Worm (Caenorhabditis elegans): ENCODE results near the gene C10C5.5.

The C10C5.5 gene

ce11 chrIV:9335552-9336251 is 45.5 kb upstream of the C10C5.5 start, which contains the start of the genes coa-4 and T20D3.14 (continued):
- TF ChIP-seq ceh-82 (tag; optimal IDR thresholded peaks at IDR 0.05) (peak in 2 of 3 experiments; percentile 6 to 26), unc-30 (tag; optimal IDR thresholded peaks at IDR 0.05) (no peak), nhr-71 (tag; optimal IDR thresholded peaks at IDR 0.05) (peak; percentile 71), pax-3 (tag; optimal IDR thresholded peaks at IDR 0.05) (no peak), nhr-20 (tag; optimal IDR thresholded peaks at IDR 0.05) (peak; percentile 64), ama-1 (optimal IDR thresholded peaks at IDR 0.05) (no peak), nhr-90 (tag; optimal IDR thresholded peaks at IDR 0.05; ENCODE audit: poor library complexity) (no peak), ceh-88 (GFP tag; IDR thresholded peaks at IDR 0.05) (no peak), snpc-4 (tag; optimal IDR thresholded peaks at IDR 0.05) (peak; percentile 1), ets-5 (GFP tag; IDR thresholded peaks at IDR 0.05) (no peak), sptf-1 (tag; optimal IDR thresholded peaks at IDR 0.05) (no peak), hlh-17 (GFP tag; optimal IDR thresholded peaks at IDR 0.05; ENCODE audit: borderline replicate concordance) (no peak), mdl-1 (tag; optimal IDR thresholded peaks at IDR 0.05) (peak in 1 of 2 experiments; percentile 54), nhr-19 (GFP tag; conservative IDR thresholded peaks at IDR 0.05) (no peak; the same call in none of the 2 replicates), unc-62 (GFP tag; optimal IDR thresholded peaks at IDR 0.05) (no peak), Y116A8C.19 (tag; optimal IDR thresholded peaks at IDR 0.05; ENCODE audit: borderline replicate concordance) (no peak), swsn-7 (tag; optimal IDR thresholded peaks at IDR 0.05) (peak; percentile 39), efl-1 (optimal IDR thresholded peaks at IDR 0.05) (peak; percentile 50 to 57), efl-1 (GFP tag; optimal IDR thresholded peaks at IDR 0.05 in 1 of 2) (peak; percentile 43 to 83), lin-15B (tag; optimal IDR thresholded peaks at IDR 0.05) (no peak), lir-3 (tag; optimal IDR thresholded peaks at IDR 0.05; ENCODE audit: poor library complexity) (no peak), mep-1 (tag; optimal IDR thresholded peaks at IDR 0.05) (peak; percentile 41), lin-35 (GFP tag; optimal IDR thresholded peaks at IDR 0.05) (peak; percentile 41 to 64), efl-3 (GFP tag; optimal IDR thresholded peaks at IDR 0.05) (no peak), ceh-63 (GFP tag; optimal IDR thresholded peaks at IDR 0.05) (no peak), ceh-90 (tag; optimal IDR thresholded peaks at IDR 0.05) (no peak), ceh-8 (GFP tag; optimal IDR thresholded peaks at IDR 0.05) (no peak), pqm-1 (tag; optimal IDR thresholded peaks at IDR 0.05) (no peak), unc-98 (GFP tag; IDR thresholded peaks at IDR 0.05) (no peak), nhr-47 (tag; optimal IDR thresholded peaks at IDR 0.05) (peak; percentile 43), fkh-8 (tag; optimal IDR thresholded peaks at IDR 0.05) (no peak), alr-1 (tag; optimal IDR thresholded peaks at IDR 0.05; ENCODE audit: borderline replicate concordance) (no peak), zip-4 (GFP tag; optimal IDR thresholded peaks at IDR 0.05) (no peak), nhr-77 (tag; optimal IDR thresholded peaks at IDR 0.05) (peak; percentile 11), irx-1 (tag; optimal IDR thresholded peaks at IDR 0.05) (peak; percentile 9), elt-2 (tag; optimal IDR thresholded peaks at IDR 0.05) (peak; percentile 17), elt-3 (tag; optimal IDR thresholded peaks at IDR 0.05) (peak in 1 of 6 experiments; percentile 43), sox-4 (tag; optimal IDR thresholded peaks at IDR 0.05) (no peak), C16A3.4 (tag; optimal IDR thresholded peaks at IDR 0.05) (peak; percentile 38), isw-1 (GFP tag; IDR thresholded peaks at IDR 0.05) (no peak), nhr-28 (tag; optimal IDR thresholded peaks at IDR 0.05) (no peak), lsy-2 (tag; optimal IDR thresholded peaks at IDR 0.05) (peak; percentile 53 to 58), snu-23 (GFP tag; optimal IDR thresholded peaks at IDR 0.05) (peak; percentile 75), rnt-1 (tag; optimal IDR thresholded peaks at IDR 0.05) (peak; percentile 33), hlh-4 (tag; optimal IDR thresholded peaks at IDR 0.05) (no peak), lin-39 (tag; optimal IDR thresholded peaks at IDR 0.05) (no peak), aha-1 (tag; optimal IDR thresholded peaks at IDR 0.05) (no peak), tbx-2 (tag; optimal IDR thresholded peaks at IDR 0.05) (peak; percentile 43), nhr-84 (tag; optimal IDR thresholded peaks at IDR 0.05) (no peak)
